Worm (Caenorhabditis elegans): ENCODE measurements around the gene Y55F3BR.1.

DNA sequence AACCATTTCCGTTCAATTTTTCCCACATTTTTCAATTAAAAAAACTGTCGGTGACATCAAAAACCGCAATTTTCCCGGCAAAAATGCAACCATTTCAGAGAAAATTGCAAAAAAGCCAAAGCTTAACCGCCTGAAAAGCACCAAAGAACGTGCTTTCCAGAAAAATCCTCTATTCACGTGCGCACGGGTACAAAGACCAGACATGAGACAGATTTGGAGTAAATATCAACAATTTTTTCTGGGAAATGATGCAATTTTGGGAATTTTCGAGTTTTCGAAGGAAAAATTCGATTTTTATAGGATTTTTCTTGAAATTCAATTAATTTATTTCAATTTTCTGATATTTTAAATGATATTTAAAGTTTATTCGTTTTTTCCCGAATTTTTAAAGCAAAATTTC, 45.5 kb upstream of the Y55F3BR.1 start:
- no peak for TF ChIP-seq tab-1 (GFP tag; IDR thresholded peaks at IDR 0.05)
- TF ChIP-seq klf-2 (GFP tag; conservative IDR thresholded peaks at IDR 0.05) = no peak
- no peak for TF ChIP-seq med-1 (GFP tag; optimal IDR thresholded peaks at IDR 0.05; ENCODE audit: insufficient read depth)
- no peak for TF ChIP-seq flt-1 (GFP tag; IDR thresholded peaks at IDR 0.05)
- no peak for TF ChIP-seq ztf-23 (GFP tag; IDR thresholded peaks at IDR 0.05)
- TF ChIP-seq ztf-29 (GFP tag; IDR thresholded peaks at IDR 0.05) = no peak
